Worm (Caenorhabditis elegans): Measurements from ENCODE around the gene oac-29.

ce11 chrV:8586472-8586871 is 49.0 kb downstream of the oac-29 start:
- no peak for TF ChIP-seq unc-86 (tag; optimal IDR thresholded peaks at IDR 0.05)
- TF ChIP-seq egl-27 (tag; optimal IDR thresholded peaks at IDR 0.05), result no peak

Measured in whole organism, L1 larva.